Fruit fly (Drosophila melanogaster) whole organism, embryonic: Measurements from ENCODE around the gene CRAT.

Experiments
- CG10431 ChIP-seq: fragments of 200-800 bp; sonication (Bioruptor generic); optimal IDR thresholded peaks from 3 replicates; lab custom pipeline; 2018; ENCODE audit warnings: missing biosample characterization, mild to moderate bottlenecking, missing genetic modification characterization
- CG10959 ChIP-seq: fragments of 200-800 bp; sonication (Bioruptor generic); IDR thresholded peaks from 2 replicates; pipeline ENCODE4 v1.3.6; 2022; ENCODE audit warnings: missing biosample characterization, missing genetic modification characterization
- CG12769 ChIP-seq: fragments of 200-800 bp; sonication (Bioruptor generic); optimal IDR thresholded peaks from 2 replicates; lab custom pipeline; 2019; ENCODE audit warnings: missing biosample characterization, mild to moderate bottlenecking, missing genetic modification characterization, moderate library complexity
- CG2120 ChIP-seq: fragments of 200-800 bp; sonication (Bioruptor generic); optimal IDR thresholded peaks from 3 replicates; lab custom pipeline; 2016; ENCODE audit warnings: missing biosample characterization, missing genetic modification characterization
- CG8359 ChIP-seq: fragments of 200-800 bp; sonication (Bioruptor generic); optimal IDR thresholded peaks from 2 replicates; lab custom pipeline; 2017; ENCODE audit warnings: missing biosample characterization, mild to moderate bottlenecking, missing genetic modification characterization, borderline replicate concordance
- Gug ChIP-seq: fragments of 200-800 bp; sonication (Bioruptor generic); IDR thresholded peaks from 4 replicates; pipeline ENCODE4 v1.3.6; 2022; ENCODE audit warnings: missing biosample characterization, missing genetic modification characterization
- Mad ChIP-seq: fragments of 200-800 bp; sonication (Bioruptor generic); optimal IDR thresholded peaks from 2 replicates; lab custom pipeline; 2016; ENCODE audit warnings: missing biosample characterization, missing genetic modification characterization
- PHDP ChIP-seq: fragments of 200-800 bp; sonication (Bioruptor generic); optimal IDR thresholded peaks from 3 replicates; lab custom pipeline; 2018; ENCODE audit warnings: missing biosample characterization, mild to moderate bottlenecking, missing genetic modification characterization, moderate library complexity
- chn ChIP-seq: fragments of 200-800 bp; sonication (Bioruptor generic); optimal IDR thresholded peaks from 2 replicates; lab custom pipeline; 2016; ENCODE audit warnings: missing biosample characterization, missing genetic modification characterization
- fru ChIP-seq: fragments of >200 bp; optimal IDR thresholded peaks from 2 replicates; lab custom pipeline; 2017
- mld ChIP-seq: fragments of 200-800 bp; sonication (Bioruptor generic); IDR thresholded peaks from 3 replicates; pipeline ENCODE4 v1.3.6; 2022; ENCODE audit warnings: missing biosample characterization, missing genetic modification characterization; ENCODE audit not compliant: partially characterized antibody
- zen2 ChIP-seq: fragments of 200-800 bp; sonication (Bioruptor generic); IDR thresholded peaks from 3 replicates; pipeline ENCODE4 v1.3.6; 2022; ENCODE audit warnings: missing biosample characterization, missing genetic modification characterization; ENCODE audit not compliant: partially characterized antibody

dm6 chr3R:6396613-6397012 lies 20.8 kb upstream of the CRAT start:
- TF ChIP-seq Mad: no peak
- no peak for TF ChIP-seq CG8359 (GFP tag; lab: Kevin White, UChicago)
- no peak for TF ChIP-seq zen2
- TF ChIP-seq CG10431 (GFP tag; lab: Kevin White, UChicago): no peak
- TF ChIP-seq fru: no peak
- TF ChIP-seq Gug (GFP tag; lab: Robert Waterston, UW): no peak
- no peak for TF ChIP-seq PHDP (tag; lab: Kevin White, UChicago)
- TF ChIP-seq CG2120 (GFP tag; lab: Kevin White, UChicago): no peak
- no peak for TF ChIP-seq mld (GFP tag; lab: Robert Waterston, UW)
- TF ChIP-seq chn (GFP tag; lab: Kevin White, UChicago): no peak
- no peak for TF ChIP-seq CG12769 (tag; lab: Kevin White, UChicago)
- no peak for TF ChIP-seq CG10959 (GFP tag; lab: Robert Waterston, UW)
